Fruit fly (Drosophila melanogaster): ENCODE results near the gene CG3156.

The CG3156 gene

DNA sequence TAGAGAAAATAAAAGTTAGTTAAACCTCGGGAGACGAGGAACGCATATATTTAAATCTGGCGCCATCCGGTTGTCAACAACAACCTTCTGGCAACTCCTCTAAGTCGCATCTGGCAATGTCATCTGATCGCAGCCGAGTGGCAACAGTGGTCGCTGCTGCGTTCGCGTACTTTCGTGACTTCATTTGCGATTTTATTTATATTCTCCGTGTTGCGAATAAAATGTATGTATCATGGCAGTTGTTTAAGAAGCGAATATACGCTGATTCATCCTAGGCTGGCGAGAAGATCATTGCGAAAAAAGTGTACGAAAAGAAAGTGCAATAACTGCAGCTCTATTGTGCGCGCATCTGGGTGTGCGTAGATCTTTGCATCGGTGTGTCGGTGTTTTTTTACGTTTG lies 8.6 kb downstream of the CG3156 start, which contains the start of gene svr (continued):
- TF ChIP-seq CG1603 (tag; optimal IDR thresholded peaks at IDR 0.05) (peak; percentile 65), MESR4 (GFP tag; optimal IDR thresholded peaks at IDR 0.05) (peak; percentile 55), CG17568 (GFP tag; optimal IDR thresholded peaks at IDR 0.05) (no peak), CG2116 (GFP tag; optimal IDR thresholded peaks at IDR 0.05) (peak; percentile 12), Usf (GFP tag; optimal IDR thresholded peaks at IDR 0.05) (no peak), Scr (GFP tag; IDR thresholded peaks at IDR 0.05; ENCODE audit: partially characterized antibody) (peak; percentile 39), amos (GFP tag; IDR thresholded peaks at IDR 0.05; ENCODE audit: partially characterized antibody) (peak; percentile 48; the same call in 1 of the 2 replicates), CG18764 (GFP tag; optimal IDR thresholded peaks at IDR 0.05) (no peak), CG17186 (GFP tag; optimal IDR thresholded peaks at IDR 0.05) (peak; percentile 84), CG15269 (tag; optimal IDR thresholded peaks at IDR 0.05) (no peak), unc-4 (GFP tag; IDR thresholded peaks at IDR 0.05; ENCODE audit: partially characterized antibody) (no peak), CG13424 (tag; optimal IDR thresholded peaks at IDR 0.05) (no peak), CG16813 (GFP tag; IDR thresholded peaks at IDR 0.05; ENCODE audit: partially characterized antibody) (no peak), vfl (GFP tag; optimal IDR thresholded peaks at IDR 0.05) (no peak), CG7556 (GFP tag; optimal IDR thresholded peaks at IDR 0.05) (no peak), CG8281 (tag; optimal IDR thresholded peaks at IDR 0.05) (no peak), Dip2 (GFP tag; IDR thresholded peaks at IDR 0.05) (no peak), CG10959 (GFP tag; IDR thresholded peaks at IDR 0.05) (no peak), sima (GFP tag; optimal IDR thresholded peaks at IDR 0.05) (no peak), Ets97D (GFP tag; optimal IDR thresholded peaks at IDR 0.05) (peak; percentile 45), CG7372 (GFP tag; IDR thresholded peaks at IDR 0.05) (no peak), CG17612 (GFP tag; IDR thresholded peaks at IDR 0.05) (no peak), crp (GFP tag; optimal IDR thresholded peaks at IDR 0.05) (peak in 1 of 2 experiments; percentile 56), dan (GFP tag; IDR thresholded peaks at IDR 0.05) (no peak), CG32767 (GFP tag; IDR thresholded peaks at IDR 0.05) (no peak), CG4424 (GFP tag; optimal IDR thresholded peaks at IDR 0.05) (no peak), CG3163 (GFP tag; optimal IDR thresholded peaks at IDR 0.05) (no peak), CG8290 (GFP tag; optimal IDR thresholded peaks at IDR 0.05) (no peak), CG8290 (tag; optimal IDR thresholded peaks at IDR 0.05) (peak in 1 of 2 experiments; percentile 37), CG3847 (GFP tag; IDR thresholded peaks at IDR 0.05) (peak; percentile 44), CG30403 (GFP tag; optimal IDR thresholded peaks at IDR 0.05) (no peak), en (GFP tag; optimal IDR thresholded peaks at IDR 0.05) (no peak), danr (GFP tag; IDR thresholded peaks at IDR 0.05) (no peak), ro (GFP tag; IDR thresholded peaks at IDR 0.05) (no peak), Doc3 (GFP tag; IDR thresholded peaks at IDR 0.05; ENCODE audit: partially characterized antibody) (no peak), pnt (GFP tag; optimal IDR thresholded peaks at IDR 0.05) (no peak), B-H1 (GFP tag; IDR thresholded peaks at IDR 0.05) (no peak), Nf-YA (GFP tag; IDR thresholded peaks at IDR 0.05) (no peak), CG17328 (GFP tag; IDR thresholded peaks at IDR 0.05) (no peak), pan (optimal IDR thresholded peaks at IDR 0.05) (no peak), pan (GFP tag; optimal IDR thresholded peaks at IDR 0.05 in 1 of 2, IDR thresholded peaks at IDR 0.05 in 1 of 2) (no peak), pum (GFP tag; optimal IDR thresholded peaks at IDR 0.05) (no peak), lbe (GFP tag; optimal IDR thresholded peaks at IDR 0.05) (no peak), br (optimal IDR thresholded peaks at IDR 0.05) (no peak), E2f1 (GFP tag; IDR thresholded peaks at IDR 0.05) (no peak), lilli (GFP tag; optimal IDR thresholded peaks at IDR 0.05) (no peak), CkIIα-i1 (GFP tag; IDR thresholded peaks at IDR 0.05) (no peak), dati (GFP tag; IDR thresholded peaks at IDR 0.05) (no peak), Drgx (GFP tag; IDR thresholded peaks at IDR 0.05) (no peak), h (optimal IDR thresholded peaks at IDR 0.05) (no peak), CG17802 (tag; optimal IDR thresholded peaks at IDR 0.05) (no peak), CG43689 (GFP tag; IDR thresholded peaks at IDR 0.05) (no peak), Optix (GFP tag; IDR thresholded peaks at IDR 0.05) (no peak), CTCF (GFP tag; optimal IDR thresholded peaks at IDR 0.05) (peak; percentile 50), vvl (GFP tag; IDR thresholded peaks at IDR 0.05) (no peak)

Measured in whole organism, embryonic.